Fruit fly (Drosophila melanogaster) whole organism, prepupa: ENCODE data around the gene Rga.

Source experiments
- Blimp-1 ChIP-seq: fragments of 200-800 bp; sonication (Bioruptor generic); optimal IDR thresholded peaks from 3 replicates; lab custom pipeline; 2017; ENCODE audit warnings: missing biosample characterization, missing genetic modification characterization, mild to moderate bottlenecking, moderate library complexity, missing genetic modification reagents
- CG10631 ChIP-seq: fragments of 200-800 bp; sonication (Bioruptor generic); optimal IDR thresholded peaks from 2 replicates; lab custom pipeline; 2016; ENCODE audit warnings: missing biosample characterization, missing genetic modification characterization
- CG10669 ChIP-seq: fragments of 200-800 bp; sonication (Bioruptor generic); optimal IDR thresholded peaks from 3 replicates; lab custom pipeline; 2018; ENCODE audit warnings: missing biosample characterization, mild to moderate bottlenecking, missing genetic modification characterization, moderate library complexity
- CG11294 ChIP-seq: fragments of 200-800 bp; sonication (Bioruptor generic); IDR thresholded peaks from 2 replicates; pipeline ENCODE4 v1.3.6; 2022; ENCODE audit warnings: missing biosample characterization, missing genetic modification characterization
- CG11762 ChIP-seq: fragments of 200-800 bp; sonication (Bioruptor generic); optimal IDR thresholded peaks from 3 replicates; lab custom pipeline; 2016; ENCODE audit warnings: missing biosample characterization, missing genetic modification characterization; ENCODE audit not compliant: insufficient read depth
- CG11902 ChIP-seq: fragments of 200-800 bp; sonication (Bioruptor generic); optimal IDR thresholded peaks from 3 replicates; lab custom pipeline; 2016; ENCODE audit warnings: missing biosample characterization, missing genetic modification characterization
- CG15336 ChIP-seq: fragments of 200-800 bp; sonication (Bioruptor generic); IDR thresholded peaks from 2 replicates; pipeline ENCODE4 v1.3.6; 2022; ENCODE audit warnings: missing biosample characterization, missing genetic modification characterization
- CG1621 ChIP-seq: fragments of 200-800 bp; sonication (Bioruptor generic); optimal IDR thresholded peaks from 3 replicates; lab custom pipeline; 2018; ENCODE audit warnings: missing biosample characterization, mild to moderate bottlenecking, missing genetic modification characterization
- CG3032 ChIP-seq: fragments of 200-800 bp; optimal IDR thresholded peaks from 2 replicates; lab custom pipeline; 2019; ENCODE audit warnings: missing biosample characterization, mild to moderate bottlenecking, missing genetic modification characterization, moderate library complexity
- CG31627 ChIP-seq: fragments of 200-800 bp; sonication (Bioruptor generic); optimal IDR thresholded peaks from 3 replicates; lab custom pipeline; 2016; ENCODE audit warnings: missing biosample characterization, missing genetic modification characterization
- CG32006 ChIP-seq: fragments of 200-800 bp; sonication (Bioruptor generic); optimal IDR thresholded peaks from 3 replicates; lab custom pipeline; 2017; ENCODE audit warnings: missing biosample characterization, mild to moderate bottlenecking, missing genetic modification characterization
- CG3919 ChIP-seq: fragments of 200-800 bp; sonication (Bioruptor generic); optimal IDR thresholded peaks from 3 replicates; lab custom pipeline; 2016; ENCODE audit warnings: missing biosample characterization, missing genetic modification characterization
- CG4318 ChIP-seq: fragments of 200-800 bp; sonication (Bioruptor generic); optimal IDR thresholded peaks from 3 replicates; lab custom pipeline; 2017; ENCODE audit warnings: missing biosample characterization, mild to moderate bottlenecking, missing genetic modification characterization
- CG6163 ChIP-seq: fragments of 200-800 bp; sonication (Bioruptor generic); IDR thresholded peaks from 3 replicates; pipeline ENCODE4 v1.3.6; 2022; ENCODE audit warnings: missing biosample characterization, missing genetic modification characterization
- CG6276 ChIP-seq: fragments of 200-800 bp; sonication (Bioruptor generic); optimal IDR thresholded peaks from 2 replicates; lab custom pipeline; 2017; ENCODE audit warnings: missing biosample characterization, mild to moderate bottlenecking, missing genetic modification characterization
- CG6792 ChIP-seq: fragments of 200-800 bp; sonication (Bioruptor generic); optimal IDR thresholded peaks from 3 replicates; lab custom pipeline; 2016; ENCODE audit warnings: missing biosample characterization, missing genetic modification characterization
- CG6808 ChIP-seq: fragments of 200-800 bp; sonication (Bioruptor generic); optimal IDR thresholded peaks from 3 replicates; lab custom pipeline; 2017; ENCODE audit warnings: missing biosample characterization, missing genetic modification characterization, mild to moderate bottlenecking, moderate library complexity, missing genetic modification reagents
- CG6854 ChIP-seq: fragments of 200-800 bp; sonication (Bioruptor generic); optimal IDR thresholded peaks from 2 replicates; lab custom pipeline; 2017; ENCODE audit warnings: missing biosample characterization, mild to moderate bottlenecking, missing genetic modification characterization
- CG7368 ChIP-seq: fragments of 200-800 bp; sonication (Bioruptor generic); optimal IDR thresholded peaks from 3 replicates; lab custom pipeline; 2016; ENCODE audit warnings: missing biosample characterization, missing genetic modification characterization
- CG8119 ChIP-seq: fragments of 200-800 bp; sonication (Bioruptor generic); IDR thresholded peaks from 3 replicates; pipeline ENCODE4 v1.3.6; 2022; ENCODE audit warnings: missing biosample characterization, missing genetic modification characterization
- CG8319 ChIP-seq: fragments of 200-800 bp; sonication (Bioruptor generic); optimal IDR thresholded peaks from 3 replicates; lab custom pipeline; 2016; ENCODE audit warnings: missing biosample characterization, missing genetic modification characterization
- CG9139 ChIP-seq: fragments of 200-800 bp; sonication (Bioruptor generic); optimal IDR thresholded peaks from 3 replicates; lab custom pipeline; 2017; ENCODE audit warnings: missing biosample characterization, mild to moderate bottlenecking, missing genetic modification characterization
- Eip75B ChIP-seq: fragments of 200-800 bp; sonication (Bioruptor generic); optimal IDR thresholded peaks from 3 replicates; lab custom pipeline; 2016; ENCODE audit warnings: missing biosample characterization, missing genetic modification characterization
- Eip78C ChIP-seq: fragments of 200-800 bp; sonication (Bioruptor generic); peaks from one replicate; lab custom pipeline; 2016; ENCODE audit warnings: missing biosample characterization, missing genetic modification characterization
- Eip93F ChIP-seq: fragments of 200-800 bp; sonication (Bioruptor generic); optimal IDR thresholded peaks from 2 replicates; lab custom pipeline; 2016; ENCODE audit warnings: missing biosample characterization, mild to moderate bottlenecking, missing genetic modification characterization
- Ets21C ChIP-seq: fragments of 200-800 bp; sonication (Bioruptor generic); optimal IDR thresholded peaks from 3 replicates; lab custom pipeline; 2016; ENCODE audit warnings: missing biosample characterization, missing genetic modification characterization
- Ets96B ChIP-seq: fragments of 200-800 bp; optimal IDR thresholded peaks from 2 replicates; lab custom pipeline; 2019; ENCODE audit warnings: missing biosample characterization, mild to moderate bottlenecking, missing genetic modification characterization, moderate library complexity
- Gug ChIP-seq: fragments of 200-800 bp; sonication (Bioruptor generic); IDR thresholded peaks from 2 replicates; pipeline ENCODE4 v1.3.6; 2022; ENCODE audit warnings: missing biosample characterization, missing genetic modification characterization
- Hr38 ChIP-seq: sonication (Bioruptor generic); optimal IDR thresholded peaks from 2 replicates; lab custom pipeline; 2016; ENCODE audit warnings: missing biosample characterization, missing genetic modification characterization
- Hr39 ChIP-seq: fragments of 200-800 bp; sonication (Bioruptor generic); optimal IDR thresholded peaks from 2 replicates; lab custom pipeline; 2016; ENCODE audit warnings: missing biosample characterization, missing genetic modification characterization
- Hr4 ChIP-seq: fragments of 200-800 bp; sonication (Bioruptor generic); optimal IDR thresholded peaks from 3 replicates; lab custom pipeline; 2016; ENCODE audit warnings: missing biosample characterization, missing genetic modification characterization
- Lpt ChIP-seq: fragments of 200-800 bp; sonication (Bioruptor generic); optimal IDR thresholded peaks from 3 replicates; lab custom pipeline; 2016; ENCODE audit warnings: missing biosample characterization, missing genetic modification characterization
- OdsH ChIP-seq: fragments of 200-800 bp; sonication (Bioruptor generic); optimal IDR thresholded peaks from 3 replicates; lab custom pipeline; 2016; ENCODE audit warnings: missing biosample characterization, missing genetic modification characterization
- Smox ChIP-seq: fragments of 200-800 bp; sonication (Bioruptor generic); optimal IDR thresholded peaks from 3 replicates; lab custom pipeline; 2016; ENCODE audit warnings: missing biosample characterization, missing genetic modification characterization
- Sox102F ChIP-seq: fragments of 200-800 bp; sonication (Bioruptor generic); optimal IDR thresholded peaks from 2 replicates; lab custom pipeline; 2016; ENCODE audit warnings: missing biosample characterization, mild to moderate bottlenecking, missing genetic modification characterization
- Sox15 ChIP-seq: fragments of 200-800 bp; sonication (Bioruptor generic); optimal IDR thresholded peaks from 3 replicates; lab custom pipeline; 2016; ENCODE audit warnings: missing biosample characterization, missing genetic modification characterization
- acj6 ChIP-seq: fragments of 200-800 bp; sonication (Bioruptor generic); optimal IDR thresholded peaks from 3 replicates; lab custom pipeline; 2016; ENCODE audit warnings: missing biosample characterization, missing genetic modification characterization
- cyc ChIP-seq: fragments of 200-800 bp; sonication (Bioruptor generic); optimal IDR thresholded peaks from 3 replicates; lab custom pipeline; 2016; ENCODE audit warnings: missing biosample characterization, missing genetic modification characterization
- dsx ChIP-seq: fragments of 200-800 bp; optimal IDR thresholded peaks from 3 replicates; lab custom pipeline; 2019; ENCODE audit warnings: missing biosample characterization, mild to moderate bottlenecking, missing genetic modification characterization, moderate library complexity; ENCODE audit not compliant: poor library complexity, severe bottlenecking
- eg ChIP-seq: fragments of 200-800 bp; sonication (Bioruptor generic); IDR thresholded peaks from 3 replicates; pipeline ENCODE4 v1.3.6; 2022; ENCODE audit warnings: missing biosample characterization, missing genetic modification characterization
- fd59A ChIP-seq: fragments of 200-800 bp; sonication (Bioruptor generic); optimal IDR thresholded peaks from 2 replicates; lab custom pipeline; 2017; ENCODE audit warnings: missing biosample characterization, mild to moderate bottlenecking, missing genetic modification characterization, missing genetic modification reagents
- fkh ChIP-seq: fragments of 200-800 bp; sonication (Bioruptor generic); optimal IDR thresholded peaks from 3 replicates; lab custom pipeline; 2017; ENCODE audit warnings: missing biosample characterization, mild to moderate bottlenecking, missing genetic modification characterization, moderate library complexity
- lz ChIP-seq: fragments of 200-800 bp; sonication (Bioruptor generic); optimal IDR thresholded peaks from 3 replicates; lab custom pipeline; 2016; ENCODE audit warnings: missing biosample characterization, missing genetic modification characterization
- net ChIP-seq: fragments of 200-800 bp; sonication (Bioruptor generic); optimal IDR thresholded peaks from 3 replicates; lab custom pipeline; 2016; ENCODE audit warnings: missing biosample characterization, missing genetic modification characterization
- pdm3 ChIP-seq: fragments of 200-800 bp; sonication (Bioruptor generic); optimal IDR thresholded peaks from 3 replicates; lab custom pipeline; 2016; ENCODE audit warnings: missing biosample characterization, missing genetic modification characterization
- salr ChIP-seq, 2 experiments: fragments of 200-800 bp; sonication (Bioruptor generic); optimal IDR thresholded peaks; 3 replicates each; lab custom pipeline; 2016 to 2018; ENCODE audit warnings: missing biosample characterization in 2 of 2, missing genetic modification characterization in 2 of 2, mild to moderate bottlenecking in 1 of 2
- spab ChIP-seq: fragments of 200-800 bp; sonication (Bioruptor generic); optimal IDR thresholded peaks from 2 replicates; lab custom pipeline; 2017; ENCODE audit warnings: missing biosample characterization, mild to moderate bottlenecking, missing genetic modification characterization, missing genetic modification reagents
- ss ChIP-seq, 2 experiments: fragments of 200-800 bp; sonication (Bioruptor generic); optimal IDR thresholded peaks; 2 replicates in 1 of 2; 3 replicates in 1 of 2; lab custom pipeline; 2017 to 2018; ENCODE audit warnings: mild to moderate bottlenecking in 2 of 2, missing biosample characterization in 2 of 2, missing genetic modification characterization in 2 of 2, moderate library complexity in 1 of 2
- svp ChIP-seq: fragments of 200-800 bp; sonication (Bioruptor generic); peaks from one replicate; lab custom pipeline; 2016; ENCODE audit warnings: missing biosample characterization, missing genetic modification characterization
- vri ChIP-seq: fragments of 200-800 bp; sonication (Bioruptor generic); optimal IDR thresholded peaks from 3 replicates; lab custom pipeline; 2016; ENCODE audit warnings: missing biosample characterization, mild to moderate bottlenecking, missing genetic modification characterization

The Rga gene

DNA sequence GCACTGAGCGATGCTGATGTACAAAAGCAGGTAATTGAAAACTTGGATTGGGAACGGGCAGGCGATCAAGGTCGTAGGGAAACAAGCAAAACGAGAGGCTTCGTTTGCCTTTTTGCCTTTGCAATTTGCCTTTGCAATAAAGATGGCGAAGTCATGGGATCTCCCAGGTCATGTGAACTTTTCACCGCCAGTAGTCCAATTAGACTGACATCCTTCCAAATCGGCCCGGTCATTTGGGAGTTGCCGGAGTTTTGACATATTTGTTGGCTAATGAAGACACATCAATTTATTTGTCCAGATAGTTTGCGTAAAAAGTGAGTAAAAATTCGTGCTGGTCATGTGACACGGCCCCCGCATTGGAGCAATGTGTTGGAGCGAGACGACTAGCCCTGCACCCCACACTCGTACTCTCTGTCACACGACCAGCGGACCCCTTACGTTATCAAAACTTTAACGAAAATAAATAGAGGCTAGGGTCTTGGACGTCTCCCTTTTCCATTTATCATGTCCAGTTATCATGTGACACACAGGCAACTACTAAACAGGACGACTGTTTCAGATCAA, 20.8 kb downstream of the Rga start (continued):
- no peak for TF ChIP-seq CG8319 (GFP tag; lab: Kevin White, UChicago)
- peak; percentile 53 for TF ChIP-seq fkh
- TF ChIP-seq svp (GFP tag; lab: Kevin White, UChicago), result peak; percentile 93
- TF ChIP-seq Hr38 (GFP tag; lab: Kevin White, UChicago), result no peak

- no peak for TF ChIP-seq spab (GFP tag; lab: Kevin White, UChicago)
- TF ChIP-seq Sox102F, result no peak
- no peak for TF ChIP-seq Hr39
- no peak for TF ChIP-seq Blimp-1 (GFP tag; lab: Kevin White, UChicago)
- TF ChIP-seq lz (GFP tag; lab: Kevin White, UChicago), result peak; percentile 26
- peak; percentile 9 for TF ChIP-seq CG1621 (tag; lab: Kevin White, UChicago)
- TF ChIP-seq dsx (GFP tag; lab: Kevin White, UChicago), result peak; percentile 38
- no peak for TF ChIP-seq CG4318 (GFP tag; lab: Kevin White, UChicago)
- TF ChIP-seq Eip93F (GFP tag; lab: Kevin White, UChicago), result no peak
- no peak for TF ChIP-seq CG8119 (GFP tag; lab: Robert Waterston, UW)
- TF ChIP-seq pdm3 (GFP tag; lab: Kevin White, UChicago), result no peak
- TF ChIP-seq net, result no peak
- no peak for TF ChIP-seq OdsH (GFP tag; lab: Kevin White, UChicago)
- TF ChIP-seq Ets96B (tag; lab: Kevin White, UChicago), result peak; percentile 7
- no peak for TF ChIP-seq CG6276 (GFP tag; lab: Kevin White, UChicago)
- TF ChIP-seq CG10631, result no peak
- no peak for TF ChIP-seq Smox (GFP tag; lab: Kevin White, UChicago)
- peak; percentile 61 for TF ChIP-seq Eip78C (GFP tag; lab: Kevin White, UChicago)
- TF ChIP-seq Eip75B (GFP tag; lab: Kevin White, UChicago), result no peak
- no peak for TF ChIP-seq Lpt
- peak; percentile 58 for TF ChIP-seq CG3032
- no peak for TF ChIP-seq CG11294
- no peak for TF ChIP-seq vri (GFP tag; lab: Kevin White, UChicago)
- TF ChIP-seq fkh, result peak; percentile 92
- no peak for TF ChIP-seq CG3919 (GFP tag; lab: Kevin White, UChicago)
- TF ChIP-seq CG6792 (GFP tag; lab: Kevin White, UChicago), result no peak
- TF ChIP-seq CG31627 (GFP tag; lab: Kevin White, UChicago), result peak; percentile 49
- no peak for TF ChIP-seq CG8319 (GFP tag; lab: Kevin White, UChicago)
- no peak for TF ChIP-seq ss (GFP tag; optimal IDR thresholded peaks at IDR 0.05; lab: Kevin White, UChicago)
- no peak for TF ChIP-seq CG11902 (GFP tag; lab: Kevin White, UChicago)
- no peak for TF ChIP-seq svp (GFP tag; lab: Kevin White, UChicago)
- TF ChIP-seq acj6 (GFP tag; lab: Kevin White, UChicago), result no peak
- no peak for TF ChIP-seq CG7368 (GFP tag; lab: Kevin White, UChicago)
- no peak for TF ChIP-seq Hr4
- peak; percentile 10 for TF ChIP-seq CG6854
- no peak for TF ChIP-seq CG32006 (GFP tag; lab: Kevin White, UChicago)
- TF ChIP-seq CG11762 (GFP tag; lab: Kevin White, UChicago), result no peak
- TF ChIP-seq CG15336, result no peak
- no peak for TF ChIP-seq Ets21C
- TF ChIP-seq CG10669 (GFP tag; lab: Kevin White, UChicago), result no peak
- TF ChIP-seq cyc (GFP tag; lab: Kevin White, UChicago), result peak; percentile 37
- TF ChIP-seq Gug (GFP tag; lab: Robert Waterston, UW), result no peak
- TF ChIP-seq Sox15 (GFP tag; lab: Kevin White, UChicago), result peak; percentile 2
- TF ChIP-seq eg (GFP tag; lab: Robert Waterston, UW), result no peak; the same call in 2 of the 3 replicates
- TF ChIP-seq CG6808 (GFP tag; lab: Kevin White, UChicago), result no peak
- TF ChIP-seq fd59A (GFP tag; lab: Kevin White, UChicago), result no peak
- no peak for TF ChIP-seq salr (GFP tag; optimal IDR thresholded peaks at IDR 0.05; lab: Kevin White, UChicago)
- TF ChIP-seq CG6163 (GFP tag; lab: Robert Waterston, UW), result no peak
- no peak for TF ChIP-seq CG9139
Measured at dm6 chr3R:5591398-5591853, 21.5 kb downstream of the Rga start, which contains the start of the genes noi and Vha26. Gene noi (minus strand): TSS chr3R:5591459. Gene Vha26 (plus strand): TSS chr3R:5591763.
